Worm (Caenorhabditis elegans): ENCODE results near the gene C25E10.8.
A peak's percentile ranks its signal among the peaks of the same experiment; 100 is the strongest.

Gene C25E10.8

ce11 chrV:9095613-9096317 lies 41.9 kb upstream of the C25E10.8 start, which contains the start of gene F21C10.10 (continued):
- TF ChIP-seq fos-1 (tag; optimal IDR thresholded peaks at IDR 0.05) (no peak), lsy-2 (tag; optimal IDR thresholded peaks at IDR 0.05) (peak; percentile 55 to 81), dmd-9 (GFP tag; IDR thresholded peaks at IDR 0.05) (no peak), lin-1 (GFP tag; IDR thresholded peaks at IDR 0.05) (peak; percentile 62; the same call in 1 of the 2 replicates), lin-39 (tag; optimal IDR thresholded peaks at IDR 0.05) (no peak), ZK337.2 (GFP tag; IDR thresholded peaks at IDR 0.05) (no peak), lin-13 (GFP tag; optimal IDR thresholded peaks at IDR 0.05) (peak; percentile 50), nhr-11 (tag; optimal IDR thresholded peaks at IDR 0.05) (peak; percentile 87), gei-8 (GFP tag; optimal IDR thresholded peaks at IDR 0.05) (peak; percentile 98), nhr-77 (tag; optimal IDR thresholded peaks at IDR 0.05) (peak; percentile 87), pqm-1 (tag; optimal IDR thresholded peaks at IDR 0.05) (peak; percentile 14), F37D6.2 (tag; optimal IDR thresholded peaks at IDR 0.05) (no peak), hif-1 (tag; optimal IDR thresholded peaks at IDR 0.05) (peak; percentile 41 to 73), egl-43 (GFP tag; IDR thresholded peaks at IDR 0.05) (no peak), T26A8.4 (GFP tag; IDR thresholded peaks at IDR 0.05) (peak; percentile 66), Y105C5A.15 (GFP tag; IDR thresholded peaks at IDR 0.05) (no peak), nhr-41 (GFP tag; IDR thresholded peaks at IDR 0.05) (no peak), F10B5.3 (tag; optimal IDR thresholded peaks at IDR 0.05) (no peak), dve-1 (tag; optimal IDR thresholded peaks at IDR 0.05; ENCODE audit: insufficient read depth) (peak; percentile 98), dpl-1 (GFP tag; optimal IDR thresholded peaks at IDR 0.05) (peak; percentile 56), nhr-6 (tag; optimal IDR thresholded peaks at IDR 0.05) (peak; percentile 50), tra-1 (GFP tag; IDR thresholded peaks at IDR 0.05) (peak; percentile 94), rbr-2 (tag; optimal IDR thresholded peaks at IDR 0.05) (peak; percentile 66), mxl-3 (GFP tag; optimal IDR thresholded peaks at IDR 0.05) (peak; percentile 93), nhr-28 (tag; optimal IDR thresholded peaks at IDR 0.05) (peak; percentile 98), attf-4 (tag; optimal IDR thresholded peaks at IDR 0.05) (no peak), hlh-11 (tag; optimal IDR thresholded peaks at IDR 0.05) (peak; percentile 99), nhr-102 (tag; optimal IDR thresholded peaks at IDR 0.05) (peak; percentile 93), zfp-3 (GFP tag; conservative IDR thresholded peaks at IDR 0.05) (peak; percentile 40; the same call in 1 of the 2 replicates), daf-8 (GFP tag; IDR thresholded peaks at IDR 0.05) (no peak), zag-1 (tag; optimal IDR thresholded peaks at IDR 0.05) (no peak), duxl-1 (tag; optimal IDR thresholded peaks at IDR 0.05; ENCODE audit: poor library complexity) (no peak), F49E8.2 (tag; optimal IDR thresholded peaks at IDR 0.05; ENCODE audit: borderline replicate concordance) (no peak), T20F7.1 (GFP tag; optimal IDR thresholded peaks at IDR 0.05) (peak; percentile 68), nhr-25 (tag; optimal IDR thresholded peaks at IDR 0.05; ENCODE audit: borderline replicate concordance, insufficient read depth) (peak; percentile 59), mep-1 (tag; optimal IDR thresholded peaks at IDR 0.05) (peak; percentile 91), Y75B8A.6 (GFP tag; IDR thresholded peaks at IDR 0.05) (no peak), mxl-2 (GFP tag; conservative IDR thresholded peaks at IDR 0.05) (peak; percentile 98), lin-38 (GFP tag; IDR thresholded peaks at IDR 0.05) (peak; percentile 45), F44E2.7 (GFP tag; IDR thresholded peaks at IDR 0.05) (no peak), Y48G9A.11 (GFP tag; IDR thresholded peaks at IDR 0.05) (no peak), ceh-62 (tag; optimal IDR thresholded peaks at IDR 0.05) (no peak), saeg-2 (GFP tag; IDR thresholded peaks at IDR 0.05) (peak; percentile 94), ztf-7 (tag; optimal IDR thresholded peaks at IDR 0.05) (peak; percentile 63), lim-7 (GFP tag; IDR thresholded peaks at IDR 0.05) (no peak), spr-3 (GFP tag; optimal IDR thresholded peaks at IDR 0.05) (peak; percentile 49), nhr-10 (tag; optimal IDR thresholded peaks at IDR 0.05) (peak; percentile 85), dmd-6 (GFP tag; IDR thresholded peaks at IDR 0.05) (peak; percentile 99), aly-2 (tag; optimal IDR thresholded peaks at IDR 0.05) (no peak), zip-11 (GFP tag; IDR thresholded peaks at IDR 0.05) (no peak)
